Worm (Caenorhabditis elegans): ENCODE data around the gene sel-2.

The sel-2 gene

ce11 chrIII:4612334-4612953, at the start of gene sel-2:
sel-2 (minus strand) TSS chrIII:4612384.
- TF ChIP-seq dao-5 (tag; optimal IDR thresholded peaks at IDR 0.05), result no peak
- TF ChIP-seq him-1 (tag; optimal IDR thresholded peaks at IDR 0.05), result no peak
- TF ChIP-seq W03F9.2 (tag; optimal IDR thresholded peaks at IDR 0.05), result no peak

- TF ChIP-seq him-1 (tag; optimal IDR thresholded peaks at IDR 0.05) (no peak), dao-5 (tag; optimal IDR thresholded peaks at IDR 0.05) (no peak), W03F9.2 (tag; optimal IDR thresholded peaks at IDR 0.05) (no peak)
Measured at ce11 chrIII:4659426-4659825, 47.2 kb upstream of the sel-2 start.

- TF ChIP-seq him-1 (tag; optimal IDR thresholded peaks at IDR 0.05) (peak; percentile 29), W03F9.2 (tag; optimal IDR thresholded peaks at IDR 0.05) (no peak)
Measured at ce11 chrIII:4658384-4658844, 46.2 kb upstream of the sel-2 start, which contains the start of gene cdka-1. cdka-1 (plus strand) TSS chrIII:4658794.

- no peak for TF ChIP-seq W03F9.2 (tag; optimal IDR thresholded peaks at IDR 0.05)
Measured at ce11 chrIII:4657386-4657785, 45.2 kb upstream of the sel-2 start.

ce11 chrIII:4656415-4656814, 44.2 kb upstream of the sel-2 start:
- peak; percentile 91 for TF ChIP-seq him-1 (tag; optimal IDR thresholded peaks at IDR 0.05)
- no peak for TF ChIP-seq W03F9.2 (tag; optimal IDR thresholded peaks at IDR 0.05)

- no peak for TF ChIP-seq him-1 (tag; optimal IDR thresholded peaks at IDR 0.05)
- no peak for TF ChIP-seq W03F9.2 (tag; optimal IDR thresholded peaks at IDR 0.05)
- no peak for TF ChIP-seq dao-5 (tag; optimal IDR thresholded peaks at IDR 0.05)
Measured at ce11 chrIII:4655402-4655801, 43.2 kb upstream of the sel-2 start, which contains the start of gene T23F11.2. T23F11.2 (minus strand) TSS chrIII:4655502.

- no peak for TF ChIP-seq him-1 (tag; optimal IDR thresholded peaks at IDR 0.05)
- no peak for TF ChIP-seq dao-5 (tag; optimal IDR thresholded peaks at IDR 0.05)
- no peak for TF ChIP-seq W03F9.2 (tag; optimal IDR thresholded peaks at IDR 0.05)
Measured at ce11 chrIII:4653912-4654311, 41.7 kb upstream of the sel-2 start.

- TF ChIP-seq dao-5 (tag; optimal IDR thresholded peaks at IDR 0.05) (no peak), him-1 (tag; optimal IDR thresholded peaks at IDR 0.05) (no peak)
Measured at ce11 chrIII:4653374-4653773, 41.2 kb upstream of the sel-2 start.

ce11 chrIII:4649811-4650544, 37.8 kb upstream of the sel-2 start, which contains the start of gene ppm-2:
ppm-2 (plus strand) TSS chrIII:4650494.
- TF ChIP-seq dao-5 (tag; optimal IDR thresholded peaks at IDR 0.05) (no peak), him-1 (tag; optimal IDR thresholded peaks at IDR 0.05) (no peak), W03F9.2 (tag; optimal IDR thresholded peaks at IDR 0.05) (no peak)

ce11 chrIII:4649363-4649768, 37.2 kb upstream of the sel-2 start:
- TF ChIP-seq dao-5 (tag; optimal IDR thresholded peaks at IDR 0.05) (no peak), him-1 (tag; optimal IDR thresholded peaks at IDR 0.05) (peak; percentile 89), W03F9.2 (tag; optimal IDR thresholded peaks at IDR 0.05) (peak; percentile 57)

- TF ChIP-seq W03F9.2 (tag; optimal IDR thresholded peaks at IDR 0.05) (no peak), him-1 (tag; optimal IDR thresholded peaks at IDR 0.05) (no peak), dao-5 (tag; optimal IDR thresholded peaks at IDR 0.05) (no peak)
Measured at ce11 chrIII:4647878-4648277, 35.7 kb upstream of the sel-2 start, which contains the start of gene T23F11.6. T23F11.6 (minus strand) TSS chrIII:4647922.

- TF ChIP-seq him-1 (tag; optimal IDR thresholded peaks at IDR 0.05) (no peak), dao-5 (tag; optimal IDR thresholded peaks at IDR 0.05) (no peak), W03F9.2 (tag; optimal IDR thresholded peaks at IDR 0.05) (no peak)
Measured at ce11 chrIII:4647341-4647740, 35.2 kb upstream of the sel-2 start.

- TF ChIP-seq him-1 (tag; optimal IDR thresholded peaks at IDR 0.05) (no peak), W03F9.2 (tag; optimal IDR thresholded peaks at IDR 0.05) (no peak), dao-5 (tag; optimal IDR thresholded peaks at IDR 0.05) (no peak)
Measured at ce11 chrIII:4646246-4646645, 34.1 kb upstream of the sel-2 start, which contains the start of gene pqn-29. pqn-29 (minus strand) TSS chrIII:4646346.

- TF ChIP-seq W03F9.2 (tag; optimal IDR thresholded peaks at IDR 0.05) (no peak), dao-5 (tag; optimal IDR thresholded peaks at IDR 0.05) (no peak), him-1 (tag; optimal IDR thresholded peaks at IDR 0.05) (no peak)
Measured at ce11 chrIII:4643262-4643661, 31.1 kb upstream of the sel-2 start, which contains the start of gene pfas-1. pfas-1 (minus strand) TSS chrIII:4643310.
